Fruit fly (Drosophila melanogaster) whole organism, larva: Measurements from ENCODE around the gene CG13086.

ENCODE experiments used
- noc ChIP-seq: fragments of 200-800 bp; sonication (Bioruptor generic); optimal IDR thresholded peaks from 3 replicates; lab custom pipeline; 2019; ENCODE audit warnings: missing biosample characterization, mild to moderate bottlenecking, missing genetic modification characterization, moderate library complexity

The CG13086 gene

dm6 chr2L:19378620-19379019, 14.4 kb downstream of the CG13086 start:
- TF ChIP-seq noc, result no peak

dm6 chr2L:19380630-19381029, 16.5 kb downstream of the CG13086 start, which contains the start of gene CG17350:
Gene CG17350 (plus strand): TSS chr2L:19380930.
- TF ChIP-seq noc, result no peak

dm6 chr2L:19382353-19382752, 18.2 kb downstream of the CG13086 start:
- no peak for TF ChIP-seq noc

dm6 chr2L:19386106-19386715, 22.0 kb downstream of the CG13086 start, which contains the start of gene fon:
Gene fon (minus strand): TSS chr2L:19386205.
- TF ChIP-seq noc, result no peak

- TF ChIP-seq noc, result no peak
Measured at dm6 chr2L:19388966-19389365, 24.8 kb downstream of the CG13086 start.

- TF ChIP-seq noc, result no peak
Measured at dm6 chr2L:19389749-19390148, 25.6 kb downstream of the CG13086 start, which contains the start of gene CG17549. Gene CG17549 (minus strand): TSS chr2L:19390075.

dm6 chr2L:19393703-19394210, 29.6 kb downstream of the CG13086 start, which contains the start of gene CG31798:
Gene CG31798 (plus strand): TSS chr2L:19394160.
- no peak for TF ChIP-seq noc

dm6 chr2L:19397617-19398316, 33.6 kb downstream of the CG13086 start:
- peak; percentile 16 for TF ChIP-seq noc

dm6 chr2L:19398317-19399234, 34.4 kb downstream of the CG13086 start, which contains the start of gene CG17544:
Gene CG17544 (minus strand): TSS chr2L:19398493.
- peak; percentile 76 for TF ChIP-seq noc

dm6 chr2L:19401914-19402313, 37.7 kb downstream of the CG13086 start:
- no peak for TF ChIP-seq noc

- no peak for TF ChIP-seq noc
Measured at dm6 chr2L:19402667-19403066, 38.5 kb downstream of the CG13086 start.

- TF ChIP-seq noc, result no peak
Measured at dm6 chr2L:19403398-19403797, 39.2 kb downstream of the CG13086 start.

dm6 chr2L:19404804-19405203, 40.6 kb downstream of the CG13086 start:
- no peak for TF ChIP-seq noc

- TF ChIP-seq noc, result no peak
Measured at dm6 chr2L:19405685-19406357, 41.6 kb downstream of the CG13086 start.

- no peak for TF ChIP-seq noc
Measured at dm6 chr2L:19406419-19406818, 42.2 kb downstream of the CG13086 start.

- no peak for TF ChIP-seq noc
Measured at dm6 chr2L:19411966-19412365, 47.8 kb downstream of the CG13086 start.
